Worm (Caenorhabditis elegans): ENCODE measurements around the gene str-99.

str-99 gene

ce11 chrV:16141071-16141470, 17.2 kb downstream of the str-99 start, which contains the start of gene clc-32:
TSS of gene clc-32 (minus strand) at chrV:16141171.
- no peak for TF ChIP-seq blmp-1 (tag; optimal IDR thresholded peaks at IDR 0.05)
- TF ChIP-seq nhr-237 (tag; optimal IDR thresholded peaks at IDR 0.05), result no peak
- TF ChIP-seq skn-1 (tag; optimal IDR thresholded peaks at IDR 0.05), result no peak
- no peak for TF ChIP-seq sptf-1 (tag; optimal IDR thresholded peaks at IDR 0.05)
- TF ChIP-seq unc-130 (tag; optimal IDR thresholded peaks at IDR 0.05), result no peak
- TF ChIP-seq mep-1 (tag; optimal IDR thresholded peaks at IDR 0.05), result no peak
- TF ChIP-seq C16A3.4 (tag; optimal IDR thresholded peaks at IDR 0.05), result no peak
- no peak for TF ChIP-seq dsc-1 (tag; optimal IDR thresholded peaks at IDR 0.05)
- no peak for TF ChIP-seq lsy-2 (tag; optimal IDR thresholded peaks at IDR 0.05)
- TF ChIP-seq ztf-4 (tag; optimal IDR thresholded peaks at IDR 0.05), result no peak
- TF ChIP-seq efl-3 (GFP tag; optimal IDR thresholded peaks at IDR 0.05), result no peak
- TF ChIP-seq alr-1 (tag; optimal IDR thresholded peaks at IDR 0.05; ENCODE audit: borderline replicate concordance), result no peak
- no peak for TF ChIP-seq unc-62 (GFP tag; optimal IDR thresholded peaks at IDR 0.05)
- TF ChIP-seq pax-3 (tag; optimal IDR thresholded peaks at IDR 0.05), result no peak
- TF ChIP-seq nhr-76 (tag; optimal IDR thresholded peaks at IDR 0.05), result no peak
- TF ChIP-seq hlh-17 (GFP tag; optimal IDR thresholded peaks at IDR 0.05; ENCODE audit: borderline replicate concordance), result no peak
- no peak for TF ChIP-seq fos-1 (tag; optimal IDR thresholded peaks at IDR 0.05)

- TF ChIP-seq elt-2 (tag; optimal IDR thresholded peaks at IDR 0.05), result peak; percentile 10
- TF ChIP-seq efl-1 (optimal IDR thresholded peaks at IDR 0.05), result no peak
- peak in 1 of 2 experiments; percentile 65 for TF ChIP-seq efl-1 (GFP tag; optimal IDR thresholded peaks at IDR 0.05 in 1 of 2)
- no peak for TF ChIP-seq pqm-1 (tag; optimal IDR thresholded peaks at IDR 0.05)
Observed at ce11 chrV:16139529-16139928, 18.8 kb downstream of the str-99 start, which contains the start of gene clc-11. TSS of gene clc-11 (minus strand) at chrV:16139629.

- TF ChIP-seq lin-13 (GFP tag; optimal IDR thresholded peaks at IDR 0.05) (no peak), swsn-7 (tag; optimal IDR thresholded peaks at IDR 0.05) (no peak), isw-1 (GFP tag; IDR thresholded peaks at IDR 0.05) (no peak), lin-35 (GFP tag; optimal IDR thresholded peaks at IDR 0.05) (no peak), unc-98 (GFP tag; IDR thresholded peaks at IDR 0.05) (no peak), hpl-2 (GFP tag; optimal IDR thresholded peaks at IDR 0.05) (no peak), efl-3 (GFP tag; optimal IDR thresholded peaks at IDR 0.05) (no peak), aly-2 (tag; optimal IDR thresholded peaks at IDR 0.05) (no peak), sptf-1 (tag; optimal IDR thresholded peaks at IDR 0.05) (no peak), fos-1 (tag; optimal IDR thresholded peaks at IDR 0.05) (no peak), aha-1 (tag; optimal IDR thresholded peaks at IDR 0.05) (no peak), ama-1 (optimal IDR thresholded peaks at IDR 0.05) (no peak), nhr-77 (tag; optimal IDR thresholded peaks at IDR 0.05) (no peak), nhr-11 (tag; optimal IDR thresholded peaks at IDR 0.05) (no peak), nhr-76 (tag; optimal IDR thresholded peaks at IDR 0.05) (no peak), tlp-1 (tag; optimal IDR thresholded peaks at IDR 0.05) (no peak)
Observed at ce11 chrV:16137043-16137442, 21.2 kb downstream of the str-99 start, which contains the start of gene F44G3.7. TSS of gene F44G3.7 (minus strand) at chrV:16137143.

- TF ChIP-seq tbx-2 (tag; optimal IDR thresholded peaks at IDR 0.05), result no peak
- TF ChIP-seq lsy-2 (tag; optimal IDR thresholded peaks at IDR 0.05), result no peak
- TF ChIP-seq sox-4 (tag; optimal IDR thresholded peaks at IDR 0.05), result no peak
- TF ChIP-seq mab-9 (GFP tag; IDR thresholded peaks at IDR 0.05), result no peak
- no peak for TF ChIP-seq F16B12.6 (tag; optimal IDR thresholded peaks at IDR 0.05)
Observed at ce11 chrV:16132705-16133104, 25.6 kb downstream of the str-99 start, which contains the start of gene fbxa-144. TSS of gene fbxa-144 (minus strand) at chrV:16132805.

- peak; percentile 15 for TF ChIP-seq zip-4 (GFP tag; optimal IDR thresholded peaks at IDR 0.05)
- no peak for TF ChIP-seq lin-15B (tag; optimal IDR thresholded peaks at IDR 0.05)
- TF ChIP-seq nhr-90 (tag; optimal IDR thresholded peaks at IDR 0.05; ENCODE audit: poor library complexity), result no peak
- TF ChIP-seq mab-9 (GFP tag; IDR thresholded peaks at IDR 0.05), result no peak
- TF ChIP-seq ceh-82 (tag; optimal IDR thresholded peaks at IDR 0.05), result no peak
- TF ChIP-seq snpc-4 (tag; optimal IDR thresholded peaks at IDR 0.05), result no peak
Observed at ce11 chrV:16132215-16132614, 26.1 kb downstream of the str-99 start.

All from whole organism, L1 larva.